Fruit fly (Drosophila melanogaster): Measurements from ENCODE around the gene CG7720.

- TF ChIP-seq CG8478 (optimal IDR thresholded peaks at IDR 0.05) (no peak), CTCF (optimal IDR thresholded peaks at IDR 0.05) (no peak)
These were observed 6.4 kb downstream of the CG7720 start for dm6 chr3R:18788365-18789147.
